Worm (Caenorhabditis elegans) whole organism, late embryonic: ENCODE results near the gene F13E6.1.

Source experiments
- nhr-11 ChIP-seq: fragments of 150-350 bp; optimal IDR thresholded peaks from 2 replicates; lab custom pipeline; 2014; ENCODE audit warnings: missing biosample characterization, missing genetic modification characterization
- pag-3 ChIP-seq: sonication (generic microtip); optimal IDR thresholded peaks from 2 replicates; lab custom pipeline; 2016; ENCODE audit warnings: missing compliant biosample characterization, missing genetic modification characterization, borderline replicate concordance
- tbx-2 ChIP-seq: sonication (generic microtip); optimal IDR thresholded peaks from 2 replicates; lab custom pipeline; 2016; ENCODE audit warnings: missing genetic modification characterization, missing compliant biosample characterization

- TF ChIP-seq pag-3 (tag; lab: Kevin White, UChicago) (no peak), tbx-2 (tag; lab: Kevin White, UChicago) (no peak), nhr-11 (tag; lab: Kevin White, UChicago) (no peak)
These were observed 14.7 kb upstream of the F13E6.1 start, which contains the start of gene yap-1 for ce11 chrX:10691643-10692042.
